Fruit fly (Drosophila melanogaster): Measurements from ENCODE around the gene alpha-Man-IIa.

dm6 chr3R:9427328-9427727 is 15.0 kb downstream of the alpha-Man-IIa start:
- TF ChIP-seq CG1621 (tag; optimal IDR thresholded peaks at IDR 0.05): no peak
- TF ChIP-seq CG10631 (GFP tag; optimal IDR thresholded peaks at IDR 0.05): no peak
- TF ChIP-seq CG8319 (GFP tag; optimal IDR thresholded peaks at IDR 0.05): no peak
- TF ChIP-seq esn (GFP tag; optimal IDR thresholded peaks at IDR 0.05): no peak
- TF ChIP-seq CG6163 (GFP tag; IDR thresholded peaks at IDR 0.05): no peak
- no peak for TF ChIP-seq CG3032 (tag; optimal IDR thresholded peaks at IDR 0.05)
- TF ChIP-seq Hr39 (GFP tag; optimal IDR thresholded peaks at IDR 0.05): no peak
- no peak for TF ChIP-seq Ets96B (tag; optimal IDR thresholded peaks at IDR 0.05)
- no peak for TF ChIP-seq acj6 (GFP tag; optimal IDR thresholded peaks at IDR 0.05)
- TF ChIP-seq Smox (GFP tag; optimal IDR thresholded peaks at IDR 0.05): no peak
- no peak for TF ChIP-seq CG6276 (GFP tag; optimal IDR thresholded peaks at IDR 0.05)
- TF ChIP-seq CG15336 (GFP tag; IDR thresholded peaks at IDR 0.05): no peak
- TF ChIP-seq CG7368 (GFP tag; optimal IDR thresholded peaks at IDR 0.05): no peak
